Fruit fly (Drosophila melanogaster): ENCODE data around the gene Coq8.
A peak's percentile ranks its signal among the peaks of the same experiment; 100 is the strongest.

Gene Coq8

DNA sequence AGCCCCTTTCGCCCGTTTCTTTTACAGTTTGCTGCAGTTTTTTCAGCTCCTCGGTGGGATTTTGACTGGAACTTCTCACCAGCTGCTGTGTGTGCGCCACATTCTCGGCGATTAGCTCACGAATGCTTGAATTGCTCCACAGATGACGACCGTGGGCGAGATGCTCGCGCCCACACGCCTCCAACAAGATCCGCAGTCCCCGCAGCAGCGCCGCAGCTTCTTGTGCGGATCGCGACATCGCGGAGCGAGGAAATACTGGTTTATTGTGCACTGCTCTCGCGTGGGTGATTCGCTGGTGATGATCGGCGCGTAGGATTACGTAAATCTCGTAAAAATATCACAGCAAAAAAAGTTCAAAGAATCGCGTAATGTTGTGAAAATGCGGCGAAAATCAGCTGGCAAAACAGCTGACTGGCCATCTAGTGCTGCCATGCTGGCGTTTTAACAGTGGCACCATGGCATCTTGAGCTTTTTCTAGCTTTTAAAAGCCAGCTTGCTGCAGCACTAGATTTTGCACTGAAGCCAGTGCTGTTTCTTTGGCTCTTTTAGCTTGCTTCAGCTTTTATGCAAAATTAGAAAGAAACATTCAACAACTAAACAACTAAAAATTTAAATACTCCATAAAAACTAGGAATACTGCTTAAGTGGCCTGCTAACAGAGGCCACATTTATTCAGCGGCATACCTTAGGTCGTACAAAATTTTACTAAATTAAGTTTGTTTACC is at the start of gene Coq8:
Gene Coq8, minus strand, starts transcription at position 397 of the 725 bp plus-strand sequence.
- TF ChIP-seq CTCF (optimal IDR thresholded peaks at IDR 0.05): no peak
- TF ChIP-seq CG8478 (optimal IDR thresholded peaks at IDR 0.05): no peak

DNA sequence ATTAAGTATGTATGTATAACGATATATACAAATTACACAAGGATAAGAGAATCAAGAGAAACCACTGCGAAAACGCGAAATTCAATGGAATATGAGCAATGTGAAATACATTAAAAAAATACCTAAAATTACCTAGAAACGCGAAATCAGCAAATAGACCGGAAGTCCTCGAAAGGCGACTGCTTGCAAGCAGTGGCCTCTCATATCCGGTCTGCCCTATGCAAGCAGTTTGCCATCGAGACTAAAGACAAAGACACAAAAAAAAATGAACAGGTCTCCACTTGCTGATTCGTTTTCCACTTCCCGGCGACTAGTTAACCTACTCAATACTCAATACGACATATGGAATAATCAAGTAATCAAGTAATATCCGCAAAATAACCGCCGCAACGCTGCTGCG is 46.8 kb upstream of the Coq8 start:
- no peak for TF ChIP-seq CTCF (optimal IDR thresholded peaks at IDR 0.05)
- no peak for TF ChIP-seq CG8478 (optimal IDR thresholded peaks at IDR 0.05)

DNA sequence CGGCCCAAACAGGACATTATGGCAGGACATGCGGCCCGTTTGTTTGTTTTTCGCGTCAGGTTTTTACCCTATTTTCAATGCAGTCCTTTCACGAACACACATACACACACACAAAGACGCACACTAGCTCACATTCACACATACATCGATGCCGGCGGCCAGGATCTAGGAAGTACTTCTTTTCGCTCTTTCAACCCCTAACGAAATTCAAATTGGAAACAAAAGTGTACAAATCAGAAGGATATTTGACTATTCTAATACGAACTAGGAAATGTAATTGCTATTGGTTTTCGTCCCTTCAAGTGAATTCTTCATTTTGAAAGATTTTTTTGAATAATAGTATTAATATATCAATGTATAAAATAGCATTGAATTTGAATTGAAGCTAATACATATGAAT is 39.5 kb upstream of the Coq8 start:
- no peak for TF ChIP-seq CG8478 (optimal IDR thresholded peaks at IDR 0.05)
- no peak for TF ChIP-seq CTCF (optimal IDR thresholded peaks at IDR 0.05)

DNA sequence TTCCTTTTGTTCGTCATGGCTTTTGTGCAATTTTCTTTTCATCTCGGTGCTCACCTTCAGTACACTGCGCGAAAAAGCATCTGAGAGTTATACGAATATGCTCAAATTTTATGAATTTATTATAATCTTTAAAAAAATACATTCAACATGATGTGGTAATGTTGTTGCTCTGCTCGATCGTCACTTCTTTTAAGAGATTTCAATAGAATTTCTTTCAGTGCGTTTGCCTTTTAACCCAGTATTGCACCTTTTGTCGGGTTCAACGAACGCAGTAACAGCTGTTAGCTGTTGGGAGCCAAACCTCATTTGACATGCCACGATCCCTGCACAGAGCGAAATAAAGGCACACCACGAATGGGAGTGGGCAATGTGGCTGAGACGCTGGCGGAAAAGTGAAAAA is 39.0 kb upstream of the Coq8 start:
- TF ChIP-seq CG8478 (optimal IDR thresholded peaks at IDR 0.05) (no peak), CTCF (optimal IDR thresholded peaks at IDR 0.05) (no peak)

DNA sequence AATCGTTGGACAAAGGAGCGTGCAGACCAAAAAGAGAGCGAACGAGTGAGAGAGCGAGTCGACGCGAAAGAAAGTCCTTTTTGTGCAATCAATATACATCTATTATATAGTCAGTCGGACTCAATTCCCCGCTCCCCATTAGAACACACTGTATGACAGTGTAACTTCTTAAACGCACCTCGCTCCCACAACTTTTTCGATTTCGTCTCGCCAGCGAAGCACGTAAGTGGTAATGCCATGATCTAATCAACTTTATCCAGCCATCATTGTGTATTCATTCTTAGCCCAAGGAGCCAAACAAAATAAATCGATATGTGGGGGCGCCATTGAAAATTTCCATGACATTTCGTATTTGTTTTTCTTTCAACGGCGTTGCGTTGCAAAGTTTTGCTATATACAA is 38.1 kb upstream of the Coq8 start:
- no peak for TF ChIP-seq CTCF (optimal IDR thresholded peaks at IDR 0.05)

DNA sequence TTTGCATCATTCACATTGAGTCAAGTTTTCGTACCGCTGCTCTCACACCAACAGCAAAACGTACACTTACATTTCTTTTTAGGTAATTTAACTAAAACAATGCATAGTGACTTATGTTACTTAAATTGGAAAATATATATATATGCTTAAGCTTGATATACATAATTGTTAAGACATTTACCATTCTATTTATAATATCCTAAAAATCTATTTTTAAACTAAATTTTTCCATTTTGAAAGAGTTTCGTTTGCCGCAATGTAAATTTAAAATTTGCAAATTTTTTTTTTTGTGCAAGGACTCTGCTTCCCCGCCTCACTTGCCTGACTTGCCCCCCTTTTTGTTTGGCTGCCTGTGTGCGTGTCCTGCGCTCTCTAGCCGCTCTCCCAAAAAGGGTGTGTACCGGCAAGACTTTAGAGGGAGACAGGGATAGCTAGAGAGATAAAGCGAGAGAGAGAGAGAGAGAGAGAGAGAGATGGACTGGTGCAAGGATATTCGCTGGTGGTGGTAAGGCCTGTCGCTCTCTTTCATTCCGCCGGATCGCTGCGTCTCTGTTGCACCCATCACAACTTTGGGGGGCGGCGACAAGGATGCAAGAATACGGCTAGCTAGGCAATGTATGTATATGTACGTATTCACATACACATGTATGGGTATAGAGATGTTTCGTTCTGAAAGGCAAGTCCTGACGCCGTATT is 37.1 kb upstream of the Coq8 start:
- TF ChIP-seq CG8478 (optimal IDR thresholded peaks at IDR 0.05): no peak
- TF ChIP-seq CTCF (optimal IDR thresholded peaks at IDR 0.05): peak; percentile 31 to 59

DNA sequence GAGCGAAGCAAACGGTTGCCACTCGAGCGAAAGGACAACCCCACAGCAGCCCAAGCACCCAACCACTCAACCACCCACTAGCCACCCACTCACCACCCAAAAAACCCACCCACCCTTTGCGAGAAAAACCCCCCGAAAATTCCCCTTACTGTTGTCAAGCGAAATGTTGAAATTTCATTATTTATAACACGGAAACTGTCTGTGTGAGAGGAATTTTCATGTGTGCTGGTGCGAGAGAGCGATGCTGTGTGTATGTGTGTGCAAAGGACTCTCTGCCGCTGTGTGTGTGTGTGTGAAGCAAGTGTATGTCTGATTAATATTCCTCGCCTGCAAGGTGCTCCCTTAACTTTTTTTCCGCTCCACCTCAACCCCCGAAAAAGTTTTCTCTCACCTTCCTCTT is 28.9 kb upstream of the Coq8 start:
- no peak for TF ChIP-seq CTCF (optimal IDR thresholded peaks at IDR 0.05)
- no peak for TF ChIP-seq CG8478 (optimal IDR thresholded peaks at IDR 0.05)

DNA sequence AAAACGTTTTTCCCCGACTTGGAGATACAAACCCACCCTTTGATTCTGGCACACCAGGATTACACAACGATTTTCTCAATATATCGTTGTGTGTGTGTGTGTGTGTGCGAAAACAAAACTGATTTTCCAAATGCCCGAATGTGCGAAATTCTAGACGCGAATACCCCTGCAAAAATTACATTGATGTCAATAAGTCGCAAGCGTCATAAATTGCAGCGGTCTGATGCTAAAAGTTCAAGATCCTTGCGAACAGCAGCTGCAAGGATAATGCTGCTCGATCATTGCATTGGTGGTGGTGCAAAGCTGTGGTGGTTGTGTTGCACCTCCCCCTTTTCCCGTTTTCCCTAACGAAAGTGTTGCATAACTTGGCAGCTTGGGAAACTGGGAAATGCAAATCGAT is 26.7 kb upstream of the Coq8 start:
- TF ChIP-seq CG8478 (optimal IDR thresholded peaks at IDR 0.05) (no peak), CTCF (optimal IDR thresholded peaks at IDR 0.05) (no peak)

DNA sequence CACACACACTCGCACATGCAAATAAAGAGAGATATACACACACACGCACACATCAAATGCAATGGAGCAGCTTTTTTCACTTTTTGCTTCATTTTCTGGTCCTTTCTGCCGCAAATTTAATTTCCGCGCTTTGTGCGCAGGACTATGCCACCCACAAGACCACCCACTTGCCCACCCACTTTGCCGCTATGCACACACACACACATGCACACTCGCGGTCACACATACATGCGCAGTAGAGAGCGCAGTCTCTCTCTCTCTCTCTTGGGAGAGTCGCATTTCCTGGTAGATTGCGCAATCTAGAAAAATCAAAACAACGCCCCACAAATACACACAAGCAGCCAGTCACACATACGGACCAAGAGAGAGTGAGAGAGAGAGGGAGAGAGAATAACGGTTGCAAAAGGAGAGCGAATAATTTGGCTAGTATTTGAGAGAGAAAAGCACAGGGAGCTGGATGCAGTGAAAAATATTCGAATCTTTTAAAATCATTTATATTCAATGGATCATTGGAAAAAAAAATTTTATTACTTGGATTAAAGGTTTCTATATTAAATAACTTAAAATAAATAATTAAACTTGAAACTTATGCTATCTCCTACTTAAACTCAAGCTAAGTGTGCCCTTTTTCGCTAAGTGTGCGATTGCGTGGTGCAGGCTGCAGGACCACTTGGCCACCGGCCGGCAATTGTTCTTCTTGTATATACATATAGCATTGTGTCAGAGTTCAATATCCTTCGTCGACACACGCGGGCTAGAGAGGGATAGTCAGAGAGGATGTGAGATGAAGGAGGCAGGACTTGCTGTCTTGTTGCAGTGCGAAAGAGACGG is 24.7 kb upstream of the Coq8 start:
- no peak for TF ChIP-seq CG8478 (optimal IDR thresholded peaks at IDR 0.05)
- TF ChIP-seq CTCF (optimal IDR thresholded peaks at IDR 0.05): no peak

DNA sequence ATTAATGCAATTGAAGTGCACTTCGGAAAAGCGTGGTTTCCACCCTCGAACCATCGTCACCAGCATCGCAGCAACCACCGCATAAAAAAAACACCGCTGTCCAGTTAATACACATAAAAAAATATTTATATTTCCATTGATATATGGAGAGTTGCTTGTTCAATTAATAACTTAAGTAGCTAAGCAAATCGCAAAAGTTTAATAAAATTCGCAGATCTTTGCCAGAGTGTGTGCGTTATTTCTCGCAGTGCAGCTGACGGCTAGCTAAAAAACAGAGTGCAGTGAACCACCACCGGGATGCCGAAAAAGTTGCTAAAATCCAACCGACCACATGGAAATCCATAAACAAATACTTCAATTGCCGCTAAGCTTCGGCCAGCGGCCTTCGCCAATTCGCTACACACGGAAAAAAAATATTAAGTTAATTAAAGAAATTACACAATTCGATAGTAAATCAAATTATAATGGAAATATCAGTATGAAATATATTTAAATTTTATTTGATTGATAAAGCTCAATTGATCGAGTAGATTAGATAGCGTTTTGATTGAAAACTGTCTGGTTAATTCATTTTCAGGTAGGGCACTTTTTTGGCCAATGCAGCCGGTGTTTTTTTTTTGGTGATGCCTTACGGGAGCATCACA is 22.5 kb upstream of the Coq8 start:
- TF ChIP-seq CTCF (optimal IDR thresholded peaks at IDR 0.05) (no peak), CG8478 (optimal IDR thresholded peaks at IDR 0.05) (no peak)

DNA sequence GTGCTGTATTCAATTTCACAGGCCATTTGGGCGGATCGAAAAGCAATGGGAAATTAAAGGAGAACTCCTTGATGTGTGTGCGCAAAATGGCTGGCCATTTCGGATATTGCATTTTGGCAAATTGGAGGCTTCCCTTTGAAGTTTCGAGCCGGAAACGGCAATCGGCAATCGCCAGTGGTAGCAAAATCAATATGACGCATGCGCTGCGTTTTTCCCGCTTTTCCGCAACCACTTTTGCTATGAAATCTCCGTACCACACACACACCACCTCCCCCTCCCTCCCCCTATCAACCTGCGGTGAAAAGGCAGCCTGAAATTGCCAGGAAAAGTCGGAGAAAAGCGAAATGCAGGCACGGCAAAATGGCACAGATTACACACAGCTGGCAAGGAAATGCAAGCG is 21.4 kb upstream of the Coq8 start:
- TF ChIP-seq CTCF (optimal IDR thresholded peaks at IDR 0.05) (no peak), CG8478 (optimal IDR thresholded peaks at IDR 0.05) (no peak)

DNA sequence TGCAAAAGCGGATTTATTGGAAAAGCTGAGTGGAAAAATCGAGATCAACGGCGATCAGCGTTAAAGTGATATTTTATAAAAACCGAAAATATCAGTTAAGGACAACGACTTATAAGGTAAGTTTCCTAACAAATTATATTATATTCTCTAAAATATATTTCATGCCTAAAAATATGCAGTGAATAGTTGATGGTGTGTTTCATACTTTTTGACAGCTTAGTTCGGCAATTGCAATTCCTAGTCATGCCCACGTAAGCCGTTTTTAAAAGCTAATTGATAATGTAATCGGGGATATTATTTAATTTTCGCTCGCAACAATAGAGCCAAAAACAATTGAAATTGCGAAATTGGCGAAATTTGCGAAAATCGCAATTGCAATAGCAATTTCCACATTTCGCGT is 18.7 kb upstream of the Coq8 start:
- TF ChIP-seq CG8478 (optimal IDR thresholded peaks at IDR 0.05) (no peak), CTCF (optimal IDR thresholded peaks at IDR 0.05) (no peak)

DNA sequence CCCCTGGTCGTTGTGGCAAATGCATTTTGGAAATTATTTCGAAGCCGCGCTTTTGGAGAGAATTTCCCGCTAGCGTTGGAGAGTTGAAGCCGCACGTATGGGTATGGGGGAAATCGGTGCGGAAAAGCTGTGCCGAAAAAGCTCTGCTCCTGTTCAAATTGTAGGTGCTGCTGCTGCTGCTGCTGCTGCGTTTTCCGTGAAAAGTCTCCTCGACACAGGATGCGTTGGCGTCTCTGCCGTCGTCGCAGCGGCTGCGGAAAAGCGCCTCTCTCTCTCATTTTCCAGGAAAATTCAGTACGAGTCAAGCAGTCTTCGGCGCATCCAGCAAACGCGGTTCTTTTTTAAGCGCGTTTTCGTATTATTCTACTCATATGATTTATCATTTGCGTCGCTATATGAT is 16.3 kb upstream of the Coq8 start, which contains the start of gene fne:
Gene fne, plus strand, starts transcription at position 301 of the 400 bp plus-strand sequence.
- TF ChIP-seq CTCF (optimal IDR thresholded peaks at IDR 0.05) (no peak), CG8478 (optimal IDR thresholded peaks at IDR 0.05) (no peak)

DNA sequence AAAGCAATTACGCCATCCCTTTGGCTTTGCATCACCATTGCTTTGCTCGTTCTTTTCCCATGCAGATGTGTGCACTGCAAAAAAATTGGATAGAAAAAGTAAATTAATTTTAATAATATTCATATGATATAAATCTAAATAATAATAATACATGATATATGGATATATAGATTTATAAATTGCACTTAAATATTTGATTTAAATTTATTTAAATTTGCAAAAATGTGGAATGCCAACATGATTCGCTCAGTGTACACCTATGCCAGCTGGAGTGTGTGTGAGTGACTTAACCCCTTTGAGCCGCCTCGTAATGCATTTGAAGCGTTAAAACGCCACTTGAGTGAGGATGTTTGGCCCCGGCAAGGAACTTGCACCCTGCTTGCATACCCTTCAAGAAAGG is 12.8 kb upstream of the Coq8 start:
- TF ChIP-seq CG8478 (optimal IDR thresholded peaks at IDR 0.05): no peak
- no peak for TF ChIP-seq CTCF (optimal IDR thresholded peaks at IDR 0.05)

Data from S2 (cell line).